Worm (Caenorhabditis elegans) whole organism, late embryonic: ENCODE data around the gene srd-35.

Experiments
- C38D4.7 ChIP-seq: fragments of 200-800 bp; sonication (Bioruptor generic); optimal IDR thresholded peaks from 2 replicates; lab custom pipeline; 2018; ENCODE audit warnings: mild to moderate bottlenecking, missing genetic modification characterization, moderate library complexity, missing compliant biosample characterization
- F13H6.1 ChIP-seq: sonication (generic microtip); optimal IDR thresholded peaks from 2 replicates; lab custom pipeline; 2016; ENCODE audit warnings: missing genetic modification characterization, missing compliant biosample characterization
- K02D7.2 ChIP-seq: sonication (generic microtip); optimal IDR thresholded peaks from 2 replicates; lab custom pipeline; 2017; ENCODE audit warnings: mild to moderate bottlenecking, missing genetic modification characterization, missing compliant biosample characterization
- K09A11.1 ChIP-seq: sonication (generic microtip); optimal IDR thresholded peaks from 2 replicates; lab custom pipeline; 2017; ENCODE audit warnings: antibody characterized with exemption, mild to moderate bottlenecking, missing genetic modification characterization, missing compliant biosample characterization; ENCODE audit not compliant: insufficient read depth
- T23F11.4 ChIP-seq: fragments of 200-800 bp; sonication (Bioruptor generic); optimal IDR thresholded peaks from 2 replicates; lab custom pipeline; 2018; ENCODE audit warnings: mild to moderate bottlenecking, missing genetic modification characterization, missing compliant biosample characterization
- Y22D7AL.16 ChIP-seq: sonication (generic microtip); optimal IDR thresholded peaks from 2 replicates; lab custom pipeline; 2016; ENCODE audit warnings: missing genetic modification characterization, missing compliant biosample characterization
- ceh-18 ChIP-seq: sonication (generic microtip); optimal IDR thresholded peaks from 2 replicates; lab custom pipeline; 2016; ENCODE audit warnings: missing genetic modification characterization, missing compliant biosample characterization
- ceh-2 ChIP-seq: sonication (generic microtip); optimal IDR thresholded peaks from 2 replicates; lab custom pipeline; 2016; ENCODE audit warnings: missing genotype, missing genetic modification characterization, missing compliant biosample characterization
- ceh-24 ChIP-seq: sonication (generic microtip); optimal IDR thresholded peaks from 2 replicates; lab custom pipeline; 2016; ENCODE audit warnings: mild to moderate bottlenecking, missing genetic modification characterization, missing compliant biosample characterization
- ceh-30 ChIP-seq: fragments of 150-350 bp; optimal IDR thresholded peaks from 2 replicates; lab custom pipeline; 2014; ENCODE audit warnings: missing biosample characterization, missing genetic modification characterization
- ceh-31 ChIP-seq: sonication (generic microtip); optimal IDR thresholded peaks from 2 replicates; lab custom pipeline; 2016; ENCODE audit warnings: missing genetic modification characterization, missing compliant biosample characterization
- ceh-34 ChIP-seq: sonication (generic microtip); optimal IDR thresholded peaks from 2 replicates; lab custom pipeline; 2016; ENCODE audit warnings: mild to moderate bottlenecking, missing genetic modification characterization, missing compliant biosample characterization
- ceh-6 ChIP-seq: fragments of 200-800 bp; sonication (Bioruptor generic); optimal IDR thresholded peaks from 2 replicates; lab custom pipeline; 2018; ENCODE audit warnings: mild to moderate bottlenecking, missing genetic modification characterization, missing compliant biosample characterization
- dmd-4 ChIP-seq: sonication (generic microtip); optimal IDR thresholded peaks from 2 replicates; lab custom pipeline; 2016; ENCODE audit warnings: borderline replicate concordance, missing genetic modification characterization, missing compliant biosample characterization
- elt-2 ChIP-seq: sonication (generic microtip); optimal IDR thresholded peaks from 2 replicates; lab custom pipeline; 2016; ENCODE audit warnings: missing genetic modification reagents, missing genetic modification characterization, missing compliant biosample characterization
- fax-1 ChIP-seq: sonication (generic microtip); optimal IDR thresholded peaks from 2 replicates; lab custom pipeline; 2016; ENCODE audit warnings: missing genotype, missing genetic modification characterization, missing compliant biosample characterization
- gmeb-2 ChIP-seq: sonication (generic microtip); optimal IDR thresholded peaks from 2 replicates; lab custom pipeline; 2016; ENCODE audit warnings: missing genetic modification characterization, inconsistent platforms, missing compliant biosample characterization
- lim-6 ChIP-seq: sonication (generic microtip); optimal IDR thresholded peaks from 2 replicates; lab custom pipeline; 2016; ENCODE audit warnings: missing genetic modification characterization, missing compliant biosample characterization
- madf-2 ChIP-seq: sonication (generic microtip); optimal IDR thresholded peaks from 2 replicates; lab custom pipeline; 2017; ENCODE audit warnings: missing genetic modification characterization, missing compliant biosample characterization
- mec-3 ChIP-seq: sonication (generic microtip); optimal IDR thresholded peaks from 2 replicates; lab custom pipeline; 2016; ENCODE audit warnings: borderline replicate concordance, missing genetic modification characterization, missing compliant biosample characterization
- nfya-1 ChIP-seq: sonication (generic microtip); optimal IDR thresholded peaks from 2 replicates; lab custom pipeline; 2017; ENCODE audit warnings: missing genetic modification characterization, mild to moderate bottlenecking, missing compliant biosample characterization, antibody characterized with exemption, moderate library complexity
- nhr-11 ChIP-seq: fragments of 150-350 bp; optimal IDR thresholded peaks from 2 replicates; lab custom pipeline; 2014; ENCODE audit warnings: missing biosample characterization, missing genetic modification characterization
- npax-4 ChIP-seq: sonication (generic microtip); optimal IDR thresholded peaks from 2 replicates; lab custom pipeline; 2016; ENCODE audit warnings: missing genetic modification characterization, missing compliant biosample characterization
- pag-3 ChIP-seq: sonication (generic microtip); optimal IDR thresholded peaks from 2 replicates; lab custom pipeline; 2016; ENCODE audit warnings: missing compliant biosample characterization, missing genetic modification characterization, borderline replicate concordance
- pat-9 ChIP-seq: fragments of 200-800 bp; sonication (Bioruptor generic); optimal IDR thresholded peaks from 2 replicates; lab custom pipeline; 2018; ENCODE audit warnings: mild to moderate bottlenecking, missing genetic modification characterization, moderate library complexity, missing compliant biosample characterization
- pha-2 ChIP-seq: sonication (generic microtip); optimal IDR thresholded peaks from 2 replicates; lab custom pipeline; 2017; ENCODE audit warnings: mild to moderate bottlenecking, missing genetic modification characterization, missing compliant biosample characterization
- pha-4 ChIP-seq: fragments of 150-350 bp; optimal IDR thresholded peaks from 2 replicates; lab custom pipeline; 2018; ENCODE audit warnings: missing biosample characterization, missing genetic modification reagents, missing genetic modification characterization
- pqm-1 ChIP-seq: sonication (generic microtip); optimal IDR thresholded peaks from 2 replicates; lab custom pipeline; 2016; ENCODE audit warnings: missing genetic modification characterization, missing compliant biosample characterization
- pros-1 ChIP-seq: fragments of 150-350 bp; optimal IDR thresholded peaks from 2 replicates; lab custom pipeline; 2014; ENCODE audit warnings: missing biosample characterization, missing genetic modification reagents, missing genetic modification characterization
- ref-2 ChIP-seq: sonication (generic microtip); optimal IDR thresholded peaks from 2 replicates; lab custom pipeline; 2016; ENCODE audit warnings: missing genetic modification characterization, missing compliant biosample characterization
- rnt-1 ChIP-seq: sonication (generic microtip); optimal IDR thresholded peaks from 2 replicates; lab custom pipeline; 2016; ENCODE audit warnings: missing genetic modification characterization, missing compliant biosample characterization
- sox-2 ChIP-seq: fragments of 200-800 bp; sonication (Bioruptor generic); IDR thresholded peaks from 2 replicates; pipeline ENCODE4 v1.3.6; 2022; ENCODE audit warnings: missing genetic modification reagents, missing genetic modification characterization, missing compliant biosample characterization
- tbx-2 ChIP-seq: sonication (generic microtip); optimal IDR thresholded peaks from 2 replicates; lab custom pipeline; 2016; ENCODE audit warnings: missing genetic modification characterization, missing compliant biosample characterization
- unc-42 ChIP-seq: sonication (generic microtip); optimal IDR thresholded peaks from 2 replicates; lab custom pipeline; 2016; ENCODE audit warnings: missing genotype, missing genetic modification characterization, missing compliant biosample characterization
- unc-55 ChIP-seq: sonication (generic microtip); optimal IDR thresholded peaks from 2 replicates; lab custom pipeline; 2017; ENCODE audit warnings: missing biosample characterization, missing genetic modification reagents, missing genetic modification characterization
- unc-86 ChIP-seq: sonication (generic microtip); optimal IDR thresholded peaks from 2 replicates; lab custom pipeline; 2016; ENCODE audit warnings: missing genetic modification characterization, missing compliant biosample characterization

The srd-35 gene

ce11 chrV:12963192-12963591 lies 984 bp upstream of the srd-35 start, which contains the start of gene hrg-9:
Gene hrg-9 (minus strand): TSS chrV:12963343.
- TF ChIP-seq elt-2 (tag; lab: Kevin White, UChicago) (peak; percentile 57), pqm-1 (tag; lab: Kevin White, UChicago) (no peak), npax-4 (tag; lab: Kevin White, UChicago) (no peak), K02D7.2 (tag; lab: Kevin White, UChicago) (no peak), ceh-30 (tag; lab: Kevin White, UChicago) (no peak), unc-55 (GFP tag; lab: Kevin White, UChicago) (no peak)
- TF ChIP-seq, all 69 proteins: peak for 1

- TF ChIP-seq mec-3 (tag; lab: Kevin White, UChicago) (no peak), ceh-2 (tag; lab: Kevin White, UChicago) (no peak), nhr-11 (tag; lab: Kevin White, UChicago) (no peak), lim-6 (tag; lab: Kevin White, UChicago) (no peak), madf-2 (no peak), pha-4 (tag; lab: Kevin White, UChicago) (no peak), Y22D7AL.16 (tag; lab: Kevin White, UChicago) (no peak), K09A11.1 (tag; lab: Kevin White, UChicago) (no peak), F13H6.1 (no peak), C38D4.7 (no peak), gmeb-2 (tag; lab: Kevin White, UChicago) (no peak), pha-2 (tag; lab: Kevin White, UChicago) (no peak), T23F11.4 (GFP tag; lab: Kevin White, UChicago) (no peak), pag-3 (tag; lab: Kevin White, UChicago) (no peak), pat-9 (no peak), ceh-24 (tag; lab: Kevin White, UChicago) (no peak), sox-2 (GFP tag; lab: Robert Waterston, UW) (no peak)
Measured at ce11 chrV:12967110-12967509, 2.9 kb downstream of the srd-35 start, which contains the start of gene R186.3. Gene R186.3 (minus strand): TSS chrV:12967210.

ce11 chrV:12967925-12968327 lies 3.8 kb downstream of the srd-35 start, which contains the start of gene R186.8:
Gene R186.8 (minus strand): TSS chrV:12967982.
- TF ChIP-seq elt-2 (tag; lab: Kevin White, UChicago) (peak; percentile 41), tbx-2 (tag; lab: Kevin White, UChicago) (peak; percentile 13), nfya-1 (tag; lab: Kevin White, UChicago) (peak; percentile 10), ref-2 (tag; lab: Kevin White, UChicago) (peak; percentile 45), ceh-18 (peak; percentile 24), unc-42 (peak; percentile 92), ceh-34 (tag; lab: Kevin White, UChicago) (peak; percentile 0), ceh-31 (tag; lab: Kevin White, UChicago) (peak; percentile 19)

ce11 chrV:12968555-12968954 lies 4.4 kb downstream of the srd-35 start, which contains the start of gene lin-46:
Gene lin-46 (plus strand): TSS chrV:12968855.
- no peak for TF ChIP-seq dmd-4 (tag; lab: Kevin White, UChicago)
- no peak for TF ChIP-seq ceh-6 (GFP tag; lab: Kevin White, UChicago)
- TF ChIP-seq fax-1 (tag; lab: Kevin White, UChicago) = no peak
- no peak for TF ChIP-seq mec-3 (tag; lab: Kevin White, UChicago)
- no peak for TF ChIP-seq unc-86
- no peak for TF ChIP-seq rnt-1
- TF ChIP-seq pag-3 (tag; lab: Kevin White, UChicago) = no peak
- no peak for TF ChIP-seq pros-1 (tag; lab: Kevin White, UChicago)
- TF ChIP-seq, all 69 proteins: peak for 0
